Worm (Caenorhabditis elegans): Measurements from ENCODE around the gene ctf-4.

DNA sequence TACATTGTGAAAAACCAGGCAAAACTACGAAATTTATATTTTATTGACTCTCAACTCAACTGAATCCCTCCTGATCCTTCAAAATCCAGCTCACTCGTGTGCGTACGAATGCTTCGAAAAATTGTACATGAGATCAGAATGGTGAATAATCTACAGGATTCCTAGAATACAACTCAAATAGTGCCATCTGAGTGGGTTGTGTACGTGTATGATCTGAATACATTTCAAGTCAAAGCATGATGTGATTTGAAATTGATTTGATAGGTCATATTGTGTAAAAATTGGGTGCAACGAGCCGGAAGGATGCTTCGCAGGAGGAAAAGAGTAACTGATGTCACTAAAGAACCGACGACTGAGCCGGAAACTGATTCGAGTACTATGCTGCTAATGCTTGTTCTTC is 45.4 kb upstream of the ctf-4 start:
- TF ChIP-seq snpc-4 (tag; optimal IDR thresholded peaks at IDR 0.05) (no peak), elt-1 (tag; optimal IDR thresholded peaks at IDR 0.05; ENCODE audit: borderline replicate concordance, insufficient read depth) (no peak), cnd-1 (tag; optimal IDR thresholded peaks at IDR 0.05) (no peak), unc-39 (tag; optimal IDR thresholded peaks at IDR 0.05) (no peak), hlh-1 (tag; optimal IDR thresholded peaks at IDR 0.05) (no peak), nhr-76 (tag; optimal IDR thresholded peaks at IDR 0.05) (no peak), nhr-237 (tag; optimal IDR thresholded peaks at IDR 0.05) (no peak), ces-1 (GFP tag; optimal IDR thresholded peaks at IDR 0.05) (no peak)

Measured in whole organism, mixed stage, embryonic.